Worm (Caenorhabditis elegans): ENCODE data around the gene tag-342.

- TF ChIP-seq him-1 (tag; optimal IDR thresholded peaks at IDR 0.05) (no peak), dao-5 (tag; optimal IDR thresholded peaks at IDR 0.05) (no peak)
Observed at ce11 chrIII:9434999-9435398, 33.0 kb upstream of the tag-342 start.
